Worm (Caenorhabditis elegans): ENCODE measurements around the gene F52G3.1.
A peak's percentile ranks its signal among the peaks of the same experiment; 100 is the strongest.

F52G3.1 gene

DNA sequence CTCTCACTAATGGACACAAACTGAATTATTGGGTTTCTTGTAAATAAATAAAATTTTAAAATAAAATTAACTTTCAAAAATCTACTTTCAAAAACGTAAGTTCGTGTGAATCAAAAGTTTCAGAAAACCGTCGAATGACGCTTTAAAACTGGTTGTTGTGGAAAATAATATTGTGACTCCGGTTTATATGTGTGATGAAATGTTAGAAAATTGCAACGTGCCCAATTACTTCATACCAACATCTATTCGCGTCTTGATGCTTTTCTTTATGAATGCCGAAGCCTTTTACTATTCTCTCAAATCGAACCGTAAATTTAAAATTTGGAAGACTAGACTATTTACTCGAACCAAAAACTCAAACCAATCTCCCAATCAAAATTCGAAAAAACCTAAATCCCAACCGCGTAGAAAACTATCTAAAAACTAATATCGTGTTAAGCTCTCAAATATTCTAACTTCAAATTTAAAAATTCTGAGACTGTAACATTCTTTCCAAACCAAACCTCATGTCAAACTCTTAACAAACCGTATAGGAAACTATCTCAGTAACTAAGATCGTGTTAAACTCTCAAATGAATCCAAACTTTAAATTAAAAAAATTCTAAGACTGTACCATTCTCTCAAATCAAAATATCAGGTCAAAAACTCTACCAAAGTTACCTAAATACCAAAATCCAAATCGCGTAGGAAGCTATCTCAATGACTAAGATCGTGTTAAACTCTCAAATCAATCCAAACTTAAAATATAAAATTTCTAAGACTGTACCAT, 32.2 kb upstream of the F52G3.1 start:
- 0 out of 2 replicates have a peak, but pooled peaks have one; percentile 26 for TF ChIP-seq ref-1 (GFP tag; conservative IDR thresholded peaks at IDR 0.05)
- TF ChIP-seq klf-2 (GFP tag; conservative IDR thresholded peaks at IDR 0.05), result no peak; the same call in 1 of the 2 replicates
- TF ChIP-seq ztf-23 (GFP tag; IDR thresholded peaks at IDR 0.05), result no peak
- TF ChIP-seq ztf-29 (GFP tag; IDR thresholded peaks at IDR 0.05), result no peak; the same call in 1 of the 2 replicates
- TF ChIP-seq cog-1 (tag; optimal IDR thresholded peaks at IDR 0.05), result no peak
- TF ChIP-seq flt-1 (GFP tag; IDR thresholded peaks at IDR 0.05), result peak; percentile 67

DNA sequence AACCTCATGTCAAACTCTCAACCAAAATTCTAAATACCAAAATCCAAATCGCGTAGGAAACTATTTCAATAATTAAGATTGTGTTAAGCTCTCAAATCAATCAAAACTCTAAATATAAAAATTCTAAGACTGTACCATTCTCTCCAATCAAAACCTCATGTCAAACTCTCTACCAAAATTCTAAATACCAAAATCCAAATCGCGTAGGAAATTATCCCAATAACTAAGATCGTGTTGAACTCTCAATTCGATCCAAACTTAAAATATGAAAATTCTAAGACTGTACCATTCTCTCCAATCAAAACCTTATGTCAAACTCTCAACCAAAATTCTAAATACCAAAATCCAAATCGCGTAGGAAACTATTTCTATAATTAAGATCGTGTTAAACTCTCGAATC, 31.3 kb upstream of the F52G3.1 start:
- TF ChIP-seq klf-2 (GFP tag; conservative IDR thresholded peaks at IDR 0.05), result 0 out of 2 replicates have a peak, but pooled peaks have one; percentile 58
- TF ChIP-seq ztf-23 (GFP tag; IDR thresholded peaks at IDR 0.05), result peak; percentile 73
- TF ChIP-seq flt-1 (GFP tag; IDR thresholded peaks at IDR 0.05), result peak; percentile 75

DNA sequence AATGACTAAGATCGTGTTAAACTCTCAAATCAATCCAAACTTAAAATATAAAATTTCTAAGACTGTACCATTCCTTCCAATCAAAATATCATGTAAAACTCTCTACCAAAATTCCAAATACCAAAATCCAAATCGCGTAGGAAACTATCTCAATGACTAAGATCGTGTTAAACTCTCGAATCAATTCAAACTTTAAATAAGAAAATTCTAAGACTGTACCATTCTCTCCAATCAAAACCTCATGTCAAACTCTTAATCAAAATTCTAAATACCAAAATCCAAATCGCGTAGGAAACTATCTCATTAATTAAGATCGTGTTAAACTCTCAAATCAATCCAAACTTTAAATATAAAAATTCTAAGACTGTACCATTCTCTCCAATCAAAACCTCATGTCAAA, 25.7 kb upstream of the F52G3.1 start:
- TF ChIP-seq flt-1 (GFP tag; IDR thresholded peaks at IDR 0.05) (peak; percentile 68), ztf-29 (GFP tag; IDR thresholded peaks at IDR 0.05) (peak; percentile 45; the same call in 1 of the 2 replicates), T22C8.4 (GFP tag; IDR thresholded peaks at IDR 0.05) (0 out of 2 replicates have a peak, but pooled peaks have one; percentile 21)

DNA sequence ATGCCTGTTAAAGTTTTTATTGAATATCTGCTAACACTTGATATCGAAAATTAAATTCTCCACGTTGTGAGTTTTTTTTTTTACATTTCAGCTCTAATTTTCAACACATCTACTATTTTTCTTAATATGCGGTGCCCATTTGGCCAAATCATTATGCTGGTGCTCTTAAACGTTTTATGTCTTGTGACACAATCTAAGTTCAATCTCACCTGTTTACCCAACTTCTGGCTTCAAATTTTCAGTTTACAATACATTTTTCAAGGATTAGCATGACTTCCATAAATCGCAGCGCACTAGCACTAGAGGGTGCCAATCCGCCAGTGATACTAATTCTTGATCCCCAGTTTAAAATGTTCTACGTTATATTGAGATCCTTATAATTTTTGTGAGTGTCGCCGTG, 21.4 kb upstream of the F52G3.1 start:
- TF ChIP-seq ref-1 (GFP tag; conservative IDR thresholded peaks at IDR 0.05), result no peak
- TF ChIP-seq cog-1 (tag; optimal IDR thresholded peaks at IDR 0.05), result no peak
- TF ChIP-seq ztf-29 (GFP tag; IDR thresholded peaks at IDR 0.05), result no peak
- no peak for TF ChIP-seq ztf-23 (GFP tag; IDR thresholded peaks at IDR 0.05)
- TF ChIP-seq T22C8.4 (GFP tag; IDR thresholded peaks at IDR 0.05), result no peak
- no peak for TF ChIP-seq tab-1 (GFP tag; IDR thresholded peaks at IDR 0.05)
- TF ChIP-seq klf-2 (GFP tag; conservative IDR thresholded peaks at IDR 0.05), result no peak
- TF ChIP-seq med-1 (GFP tag; optimal IDR thresholded peaks at IDR 0.05; ENCODE audit: insufficient read depth), result no peak

DNA sequence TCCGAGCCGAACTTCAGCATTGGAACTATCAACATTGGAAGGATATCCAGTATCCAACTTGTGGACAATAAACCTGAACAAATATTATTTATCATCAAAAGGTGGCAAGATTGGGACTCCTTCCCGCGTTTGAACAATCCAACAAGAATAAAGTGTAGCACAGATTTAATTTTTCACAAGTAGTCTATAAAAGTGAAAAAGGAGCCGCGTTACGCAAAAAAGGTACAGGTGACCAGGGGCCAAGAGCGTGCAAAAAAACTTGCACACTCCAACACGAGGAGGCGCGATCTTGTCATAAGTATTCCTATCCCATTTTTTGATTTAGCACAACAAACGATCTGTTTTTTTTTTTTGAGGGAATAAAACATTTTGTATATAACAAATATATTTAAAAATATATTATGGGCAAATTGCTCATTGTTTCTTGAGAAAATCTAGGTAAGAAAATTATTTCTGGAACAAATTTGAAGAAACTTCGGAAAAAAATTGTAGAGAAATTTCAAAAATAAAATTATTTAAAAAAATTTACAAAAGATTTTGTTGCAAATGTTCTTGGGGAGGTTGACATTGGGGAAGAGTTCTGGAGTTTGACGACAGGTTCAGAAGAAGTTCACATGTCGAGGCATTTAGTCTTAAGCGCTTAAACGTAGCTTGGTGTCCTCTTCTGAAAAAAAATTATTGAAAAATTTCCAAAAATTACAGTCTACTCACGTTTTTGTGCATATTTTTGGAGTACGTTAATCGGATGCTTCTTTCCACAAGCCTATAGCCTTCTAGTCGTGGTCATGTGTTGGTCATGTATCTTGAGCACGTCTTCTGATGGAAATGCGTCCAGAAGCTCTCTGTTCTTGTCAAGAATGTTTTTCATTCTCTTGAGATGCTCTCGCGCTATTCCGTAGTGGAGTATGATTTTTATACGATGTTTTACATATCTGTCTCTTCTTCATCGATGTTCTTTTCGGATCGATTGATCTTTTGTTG, 19.4 kb upstream of the F52G3.1 start:
- TF ChIP-seq ref-1 (GFP tag; conservative IDR thresholded peaks at IDR 0.05), result peak; percentile 16; the same call in 1 of the 2 replicates
- TF ChIP-seq ztf-23 (GFP tag; IDR thresholded peaks at IDR 0.05), result peak; percentile 58; the same call in 1 of the 2 replicates
- no peak for TF ChIP-seq T22C8.4 (GFP tag; IDR thresholded peaks at IDR 0.05)
- TF ChIP-seq ztf-29 (GFP tag; IDR thresholded peaks at IDR 0.05), result no peak
- no peak for TF ChIP-seq cog-1 (tag; optimal IDR thresholded peaks at IDR 0.05)
- TF ChIP-seq flt-1 (GFP tag; IDR thresholded peaks at IDR 0.05), result peak; percentile 63
- TF ChIP-seq med-1 (GFP tag; optimal IDR thresholded peaks at IDR 0.05; ENCODE audit: insufficient read depth), result no peak
- TF ChIP-seq klf-2 (GFP tag; conservative IDR thresholded peaks at IDR 0.05), result 0 out of 2 replicates have a peak, but pooled peaks have one; percentile 28
- peak; percentile 48; the same call in 1 of the 2 replicates for TF ChIP-seq tab-1 (GFP tag; IDR thresholded peaks at IDR 0.05)

DNA sequence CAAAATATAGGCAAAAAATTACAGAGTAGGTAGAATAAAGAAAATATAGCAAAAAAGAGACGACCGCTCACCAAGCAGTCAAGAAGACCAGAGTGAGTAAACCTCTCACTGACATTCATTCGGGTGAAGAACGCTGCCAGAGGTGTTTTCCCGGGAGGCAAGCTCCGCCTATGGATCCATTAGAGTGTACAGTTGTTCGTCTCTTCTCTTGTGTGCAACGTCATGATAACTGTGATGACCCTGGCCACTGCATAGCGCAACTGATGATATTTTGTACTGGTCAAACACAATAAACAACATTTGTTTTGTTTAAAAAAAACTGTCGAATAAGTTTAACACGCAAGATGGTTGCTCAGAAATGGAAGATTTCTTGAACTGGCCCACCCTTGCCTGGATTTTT, 10.8 kb upstream of the F52G3.1 start, which contains the start of gene F52G3.8:
TSS of gene F52G3.8 (minus strand) at position 101 of the 400 bp plus-strand sequence.
- no peak for TF ChIP-seq cog-1 (tag; optimal IDR thresholded peaks at IDR 0.05)
- TF ChIP-seq tab-1 (GFP tag; IDR thresholded peaks at IDR 0.05), result no peak
- TF ChIP-seq flt-1 (GFP tag; IDR thresholded peaks at IDR 0.05), result no peak
- TF ChIP-seq ztf-23 (GFP tag; IDR thresholded peaks at IDR 0.05), result no peak
- no peak for TF ChIP-seq klf-2 (GFP tag; conservative IDR thresholded peaks at IDR 0.05)
- no peak for TF ChIP-seq T22C8.4 (GFP tag; IDR thresholded peaks at IDR 0.05)
- TF ChIP-seq ref-1 (GFP tag; conservative IDR thresholded peaks at IDR 0.05), result no peak
- TF ChIP-seq med-1 (GFP tag; optimal IDR thresholded peaks at IDR 0.05; ENCODE audit: insufficient read depth), result no peak
- no peak for TF ChIP-seq ztf-29 (GFP tag; IDR thresholded peaks at IDR 0.05)

DNA sequence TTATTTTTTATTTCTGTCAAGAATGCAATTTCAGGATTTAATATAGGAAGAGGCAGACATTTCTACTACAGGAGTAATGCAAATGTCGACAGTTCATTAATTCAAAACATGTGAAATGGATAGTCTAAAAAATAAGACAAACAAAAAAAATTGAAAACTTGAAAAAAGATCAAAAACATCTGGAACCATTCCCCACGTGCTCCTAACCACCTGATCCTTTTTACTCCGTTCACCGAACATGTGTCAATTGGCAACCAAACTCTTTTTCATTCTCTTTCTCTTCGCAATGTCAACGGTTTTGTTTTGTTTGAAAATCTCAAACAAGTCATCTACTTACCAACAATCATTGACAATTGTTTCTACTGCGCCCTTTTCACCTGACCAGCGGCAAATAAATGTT, 5.7 kb upstream of the F52G3.1 start:
- TF ChIP-seq med-1 (GFP tag; optimal IDR thresholded peaks at IDR 0.05; ENCODE audit: insufficient read depth) (no peak), T22C8.4 (GFP tag; IDR thresholded peaks at IDR 0.05) (no peak), ref-1 (GFP tag; conservative IDR thresholded peaks at IDR 0.05) (no peak), flt-1 (GFP tag; IDR thresholded peaks at IDR 0.05) (no peak), cog-1 (tag; optimal IDR thresholded peaks at IDR 0.05) (no peak), klf-2 (GFP tag; conservative IDR thresholded peaks at IDR 0.05) (no peak), ztf-23 (GFP tag; IDR thresholded peaks at IDR 0.05) (no peak), ztf-29 (GFP tag; IDR thresholded peaks at IDR 0.05) (no peak), tab-1 (GFP tag; IDR thresholded peaks at IDR 0.05) (no peak)

DNA sequence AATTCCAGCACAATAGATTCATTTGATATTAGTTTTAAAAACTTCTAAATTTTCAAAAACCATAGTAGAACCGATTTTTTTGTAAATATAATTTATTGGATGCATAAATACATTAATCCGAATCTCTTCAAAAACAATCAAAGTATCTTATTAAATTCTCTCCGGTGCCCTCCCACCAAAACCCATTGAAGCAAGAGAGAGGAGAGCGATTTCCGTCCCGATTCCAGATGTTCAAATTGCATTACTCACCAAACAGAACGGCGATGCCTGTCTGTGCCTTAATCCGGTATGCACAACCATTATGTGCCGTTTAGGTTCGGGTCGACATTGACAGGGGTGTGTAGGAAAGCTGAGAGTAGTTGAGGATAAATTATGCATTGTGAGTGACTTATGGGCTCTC, 3.3 kb upstream of the F52G3.1 start:
- TF ChIP-seq cog-1 (tag; optimal IDR thresholded peaks at IDR 0.05), result no peak

DNA sequence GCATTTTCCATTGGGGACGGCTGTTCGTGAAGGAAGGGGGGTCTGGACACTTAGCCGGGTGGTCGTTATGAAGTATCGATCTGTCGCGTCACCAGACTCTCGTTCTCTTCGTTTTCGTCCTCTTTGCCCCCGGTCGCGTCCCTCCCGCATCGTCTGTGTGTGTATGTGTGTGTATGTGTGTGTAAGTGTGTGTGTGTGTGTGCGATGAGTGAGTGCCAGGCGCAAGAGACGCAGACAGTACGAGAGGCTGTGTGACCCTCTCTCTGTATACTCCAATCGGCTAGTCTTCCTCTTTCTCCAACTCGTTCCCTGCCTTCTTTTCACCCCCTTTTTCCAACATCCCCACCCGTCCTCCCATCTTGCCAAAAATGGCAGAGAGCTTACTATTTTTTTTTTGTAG, 2.3 kb upstream of the F52G3.1 start:
- TF ChIP-seq ztf-29 (GFP tag; IDR thresholded peaks at IDR 0.05), result no peak
- TF ChIP-seq klf-2 (GFP tag; conservative IDR thresholded peaks at IDR 0.05), result no peak
- TF ChIP-seq med-1 (GFP tag; optimal IDR thresholded peaks at IDR 0.05; ENCODE audit: insufficient read depth), result no peak
- TF ChIP-seq ref-1 (GFP tag; conservative IDR thresholded peaks at IDR 0.05), result no peak
- TF ChIP-seq tab-1 (GFP tag; IDR thresholded peaks at IDR 0.05), result no peak
- peak; percentile 81 for TF ChIP-seq T22C8.4 (GFP tag; IDR thresholded peaks at IDR 0.05)
- peak; percentile 89 for TF ChIP-seq cog-1 (tag; optimal IDR thresholded peaks at IDR 0.05)
- peak; percentile 82 for TF ChIP-seq flt-1 (GFP tag; IDR thresholded peaks at IDR 0.05)
- peak; percentile 72 for TF ChIP-seq ztf-23 (GFP tag; IDR thresholded peaks at IDR 0.05)
